Worm (Caenorhabditis elegans) whole organism, midembryonic: ENCODE measurements around the gene H10E21.1.

Source experiments
- T22C8.4 ChIP-seq: fragments of 200-800 bp; sonication (Bioruptor generic); IDR thresholded peaks from 2 replicates; pipeline ENCODE4 v1.3.6; 2022; ENCODE audit warnings: missing genetic modification characterization, missing compliant biosample characterization
- cog-1 ChIP-seq: sonication (generic microtip); optimal IDR thresholded peaks from 2 replicates; lab custom pipeline; 2016; ENCODE audit warnings: missing genetic modification characterization, missing compliant biosample characterization
- flt-1 ChIP-seq: fragments of 200-800 bp; sonication (Bioruptor generic); IDR thresholded peaks from 2 replicates; pipeline ENCODE4 v1.3.6; 2022; ENCODE audit warnings: missing genetic modification characterization, missing compliant biosample characterization
- klf-2 ChIP-seq: fragments of 200-800 bp; sonication (Bioruptor generic); conservative IDR thresholded peaks from 2 replicates; pipeline ENCODE4 v1.3.6; 2022; ENCODE audit warnings: missing genetic modification reagents, missing genetic modification characterization, missing compliant biosample characterization
- med-1 ChIP-seq: sonication (generic microtip); optimal IDR thresholded peaks from 2 replicates; lab custom pipeline; 2017; ENCODE audit warnings: missing genetic modification characterization, mild to moderate bottlenecking, missing compliant biosample characterization, antibody characterized with exemption, missing genetic modification reagents; ENCODE audit not compliant: insufficient read depth
- tab-1 ChIP-seq: fragments of 200-800 bp; sonication (Bioruptor generic); IDR thresholded peaks from 2 replicates; pipeline ENCODE4 v1.3.6; 2022; ENCODE audit warnings: missing genetic modification characterization, missing compliant biosample characterization
- ztf-23 ChIP-seq: fragments of 200-800 bp; sonication (Bioruptor generic); IDR thresholded peaks from 2 replicates; pipeline ENCODE4 v1.3.6; 2022; ENCODE audit warnings: missing genetic modification reagents, missing genetic modification characterization, missing compliant biosample characterization
- ztf-29 ChIP-seq: fragments of 200-800 bp; sonication (Bioruptor generic); IDR thresholded peaks from 2 replicates; pipeline ENCODE4 v1.3.6; 2022; ENCODE audit warnings: missing genetic modification reagents, missing genetic modification characterization, missing compliant biosample characterization

ce11 chrIII:2919-3371, 12.6 kb upstream of the H10E21.1 start, which contains the start of the genes fbxa-6, cTel54X.2 and npr-30:
- no peak for TF ChIP-seq tab-1 (GFP tag; lab: Robert Waterston, UW)
- TF ChIP-seq T22C8.4: no peak
- TF ChIP-seq ztf-29 (GFP tag; lab: Robert Waterston, UW): no peak
- no peak for TF ChIP-seq flt-1
- no peak for TF ChIP-seq klf-2 (GFP tag; lab: Robert Waterston, UW)
- no peak for TF ChIP-seq ztf-23 (GFP tag; lab: Robert Waterston, UW)
- no peak for TF ChIP-seq med-1 (GFP tag; lab: Kevin White, UChicago)
- no peak for TF ChIP-seq cog-1
